Worm (Caenorhabditis elegans) whole organism, young adult: ENCODE data around the gene clec-239.

Source experiments
- B0019.2 ChIP-seq: fragments of 200-800 bp; sonication (Bioruptor generic); conservative IDR thresholded peaks from 2 replicates; pipeline ENCODE4 v1.3.6; 2022; ENCODE audit warnings: missing genetic modification reagents, missing genetic modification characterization, missing compliant biosample characterization
- C06A6.2 ChIP-seq: fragments of 200-800 bp; sonication (Bioruptor generic); conservative IDR thresholded peaks from 2 replicates; pipeline ENCODE4 v1.3.6; 2022; ENCODE audit warnings: missing genetic modification characterization, missing compliant biosample characterization
- C17E4.6 ChIP-seq: fragments of 200-800 bp; sonication (Bioruptor generic); IDR thresholded peaks from 2 replicates; pipeline ENCODE4 v1.3.6; 2022; ENCODE audit warnings: missing genetic modification reagents, missing genetic modification characterization, missing compliant biosample characterization
- F49E8.2 ChIP-seq: sonication (generic microtip); optimal IDR thresholded peaks from 3 replicates; lab custom pipeline; 2017; ENCODE audit warnings: missing genetic modification characterization, mild to moderate bottlenecking, missing compliant biosample characterization, antibody characterized with exemption, moderate library complexity; ENCODE audit not compliant: insufficient read depth
- Y56A3A.18 ChIP-seq: fragments of 200-800 bp; sonication (Bioruptor generic); IDR thresholded peaks from 2 replicates; pipeline ENCODE4 v1.3.6; 2022; ENCODE audit warnings: missing genetic modification reagents, missing genetic modification characterization, missing compliant biosample characterization
- Y95B8A.8 ChIP-seq: fragments of 200-800 bp; sonication (Bioruptor generic); IDR thresholded peaks from 2 replicates; pipeline ENCODE4 v1.3.6; 2022; ENCODE audit warnings: missing genetic modification reagents, missing genetic modification characterization, missing compliant biosample characterization
- attf-5 ChIP-seq: fragments of 200-800 bp; sonication (Bioruptor generic); optimal IDR thresholded peaks from 2 replicates; lab custom pipeline; 2018; ENCODE audit warnings: mild to moderate bottlenecking, missing genetic modification characterization, missing compliant biosample characterization
- attf-6 ChIP-seq: fragments of 200-800 bp; sonication (Bioruptor generic); IDR thresholded peaks from 2 replicates; pipeline ENCODE4 v1.3.6; 2022; ENCODE audit warnings: missing genetic modification reagents, missing genetic modification characterization, missing compliant biosample characterization
- bed-1 ChIP-seq: fragments of 200-800 bp; sonication (Bioruptor generic); IDR thresholded peaks from 2 replicates; pipeline ENCODE4 v1.3.6; 2022; ENCODE audit warnings: missing genetic modification reagents, missing genetic modification characterization, missing compliant biosample characterization
- ccch-3 ChIP-seq: fragments of 200-800 bp; sonication (Bioruptor generic); optimal IDR thresholded peaks from 2 replicates; lab custom pipeline; 2018; ENCODE audit warnings: mild to moderate bottlenecking, missing genetic modification characterization, missing compliant biosample characterization
- ceh-100 ChIP-seq: fragments of 200-800 bp; sonication (Bioruptor generic); IDR thresholded peaks from 2 replicates; pipeline ENCODE4 v1.3.6; 2022; ENCODE audit warnings: missing genetic modification reagents, missing genetic modification characterization, missing compliant biosample characterization
- ceh-58 ChIP-seq: fragments of 200-800 bp; sonication (Bioruptor generic); IDR thresholded peaks from 2 replicates; pipeline ENCODE4 v1.3.6; 2022; ENCODE audit warnings: missing genetic modification characterization, missing compliant biosample characterization
- ceh-91 ChIP-seq: fragments of 200-800 bp; sonication (Bioruptor generic); IDR thresholded peaks from 2 replicates; pipeline ENCODE4 v1.3.6; 2022; ENCODE audit warnings: missing genetic modification reagents, missing genetic modification characterization, missing compliant biosample characterization
- dox-1 ChIP-seq: fragments of 200-800 bp; sonication (Bioruptor generic); IDR thresholded peaks from 2 replicates; pipeline ENCODE4 v1.3.6; 2022; ENCODE audit warnings: missing genetic modification reagents, missing genetic modification characterization, missing compliant biosample characterization
- efl-1 ChIP-seq: fragments of 150-350 bp; optimal IDR thresholded peaks from 2 replicates; lab custom pipeline; 2014; ENCODE audit warnings: missing biosample characterization, missing genetic modification reagents, missing genetic modification characterization
- ets-4 ChIP-seq: fragments of 200-800 bp; sonication (Bioruptor generic); optimal IDR thresholded peaks from 2 replicates; lab custom pipeline; 2018; ENCODE audit warnings: mild to moderate bottlenecking, missing genetic modification characterization, missing compliant biosample characterization
- fkh-3 ChIP-seq: sonication (generic microtip); optimal IDR thresholded peaks from 2 replicates; lab custom pipeline; 2016; ENCODE audit warnings: mild to moderate bottlenecking, missing genetic modification characterization, missing compliant biosample characterization
- gei-17 ChIP-seq: fragments of 200-800 bp; sonication (Bioruptor generic); optimal IDR thresholded peaks from 2 replicates; lab custom pipeline; 2018; ENCODE audit warnings: mild to moderate bottlenecking, missing genetic modification characterization, missing compliant biosample characterization
- let-526 ChIP-seq: fragments of 200-800 bp; sonication (Bioruptor generic); IDR thresholded peaks from 2 replicates; pipeline ENCODE4 v1.3.6; 2022; ENCODE audit warnings: missing genetic modification reagents, missing genetic modification characterization, missing compliant biosample characterization
- lir-1 ChIP-seq: fragments of 200-800 bp; sonication (Bioruptor generic); conservative IDR thresholded peaks from 2 replicates; pipeline ENCODE4 v1.3.6; 2022; ENCODE audit warnings: missing genetic modification reagents, missing genetic modification characterization, missing compliant biosample characterization
- madf-6 ChIP-seq: fragments of 200-800 bp; sonication (Bioruptor generic); IDR thresholded peaks from 2 replicates; pipeline ENCODE4 v1.3.6; 2022; ENCODE audit warnings: missing genetic modification reagents, missing genetic modification characterization, missing compliant biosample characterization
- mcd-1 ChIP-seq: fragments of 200-800 bp; sonication (Bioruptor generic); IDR thresholded peaks from 2 replicates; pipeline ENCODE4 v1.3.6; 2022; ENCODE audit warnings: missing genetic modification reagents, missing genetic modification characterization, missing compliant biosample characterization
- nfya-2 ChIP-seq: fragments of 200-800 bp; sonication (Bioruptor generic); IDR thresholded peaks from 2 replicates; pipeline ENCODE4 v1.3.6; 2022; ENCODE audit warnings: missing genetic modification reagents, missing genetic modification characterization, missing compliant biosample characterization
- nhr-120 ChIP-seq: fragments of 200-800 bp; sonication (Bioruptor generic); IDR thresholded peaks from 2 replicates; pipeline ENCODE4 v1.3.6; 2022; ENCODE audit warnings: missing genetic modification characterization, missing compliant biosample characterization
- pbrm-1 ChIP-seq: fragments of 200-800 bp; sonication (Bioruptor generic); IDR thresholded peaks from 2 replicates; pipeline ENCODE4 v1.3.6; 2022; ENCODE audit warnings: missing genetic modification reagents, missing genetic modification characterization, missing compliant biosample characterization
- pha-4 ChIP-seq: fragments of 150-350 bp; sonication (generic microtip); optimal IDR thresholded peaks from 2 replicates; lab custom pipeline; 2014; ENCODE audit warnings: missing biosample characterization, missing genetic modification reagents, missing genetic modification characterization
- rpc-1 ChIP-seq, 2 experiments: fragments of 150-350 bp in 1 of 2; sonication (generic microtip) in 1 of 2; optimal IDR thresholded peaks; 2 replicates each; lab custom pipeline; 2014 to 2018; ENCODE audit warnings: missing biosample characterization in 1 of 2, missing genetic modification characterization in 1 of 2, missing genetic modification reagents in 1 of 2, missing genotype in 1 of 2
- sea-2 ChIP-seq: fragments of 200-800 bp; sonication (Bioruptor generic); IDR thresholded peaks from 2 replicates; pipeline ENCODE4 v1.3.6; 2022; ENCODE audit warnings: missing genetic modification characterization, missing compliant biosample characterization
- snpc-1.1 ChIP-seq: sonication (generic microtip); optimal IDR thresholded peaks from 2 replicates; lab custom pipeline; 2017; ENCODE audit warnings: missing genetic modification characterization, mild to moderate bottlenecking, missing compliant biosample characterization, antibody characterized with exemption, moderate library complexity, missing genotype, missing genetic modification reagents; ENCODE audit not compliant: insufficient read depth
- snpc-4 ChIP-seq, 5 experiments: fragments of 150-350 bp in 1 of 5; sonication (generic microtip) in 4 of 5; optimal IDR thresholded peaks; 2 replicates each; lab custom pipeline; 2014 to 2018; ENCODE audit warnings: missing genetic modification characterization in 5 of 5, missing biosample characterization in 3 of 5, antibody characterized with exemption in 2 of 5, mild to moderate bottlenecking in 2 of 5, missing compliant biosample characterization in 2 of 5, missing genotype in 2 of 5, moderate library complexity in 2 of 5, missing genetic modification reagents in 1 of 5
- somi-1 ChIP-seq: fragments of 200-800 bp; sonication (Bioruptor generic); optimal IDR thresholded peaks from 2 replicates; lab custom pipeline; 2018; ENCODE audit warnings: mild to moderate bottlenecking, missing genetic modification characterization, missing compliant biosample characterization
- unc-62 ChIP-seq: fragments of 150-350 bp; optimal IDR thresholded peaks from 2 replicates; lab custom pipeline; 2014; ENCODE audit warnings: missing biosample characterization, missing genetic modification reagents, missing genetic modification characterization
- ztf-25 ChIP-seq: fragments of 200-800 bp; sonication (Bioruptor generic); IDR thresholded peaks from 2 replicates; pipeline ENCODE4 v1.3.6; 2022; ENCODE audit warnings: missing genetic modification reagents, missing genetic modification characterization, missing compliant biosample characterization
- ztf-26 ChIP-seq: sonication (generic microtip); optimal IDR thresholded peaks from 2 replicates; lab custom pipeline; 2017; ENCODE audit warnings: missing genetic modification characterization, missing compliant biosample characterization
- ztf-3 ChIP-seq: fragments of 200-800 bp; sonication (Bioruptor generic); optimal IDR thresholded peaks from 2 replicates; lab custom pipeline; 2018; ENCODE audit warnings: mild to moderate bottlenecking, missing genetic modification characterization, missing compliant biosample characterization

clec-239 gene

ce11 chrV:16980368-16980767 lies 24.0 kb downstream of the clec-239 start, which contains the start of gene srz-54:
TSS of gene srz-54 (plus strand) at chrV:16980668.
- no peak for TF ChIP-seq C17E4.6 (GFP tag; lab: Robert Waterston, UW)
- no peak for TF ChIP-seq snpc-4 (GFP tag; optimal IDR thresholded peaks at IDR 0.05; lab: Kevin White, UChicago)
- no peak for TF ChIP-seq snpc-4 (tag; optimal IDR thresholded peaks at IDR 0.05; lab: Kevin White, UChicago)
- TF ChIP-seq attf-5 (GFP tag; lab: Kevin White, UChicago), result no peak
- TF ChIP-seq ztf-26 (tag; lab: Kevin White, UChicago), result no peak
- TF ChIP-seq attf-6 (GFP tag; lab: Robert Waterston, UW), result no peak
- no peak for TF ChIP-seq nfya-2 (GFP tag; lab: Robert Waterston, UW)
- no peak for TF ChIP-seq efl-1 (GFP tag; lab: Kevin White, UChicago)
- TF ChIP-seq F49E8.2, result no peak
- no peak for TF ChIP-seq madf-6
- TF ChIP-seq ceh-100 (GFP tag; lab: Robert Waterston, UW), result no peak
- no peak for TF ChIP-seq Y56A3A.18 (GFP tag; lab: Robert Waterston, UW)
- no peak for TF ChIP-seq nhr-120 (GFP tag; lab: Robert Waterston, UW)
- TF ChIP-seq dox-1 (GFP tag; lab: Robert Waterston, UW), result no peak
- no peak for TF ChIP-seq ets-4 (GFP tag; lab: Kevin White, UChicago)
- TF ChIP-seq ztf-25 (GFP tag; lab: Robert Waterston, UW), result no peak
- no peak for TF ChIP-seq ccch-3 (GFP tag; lab: Kevin White, UChicago)
- TF ChIP-seq gei-17 (GFP tag; lab: Kevin White, UChicago), result no peak

ce11 chrV:16987035-16987434 lies 30.7 kb downstream of the clec-239 start, which contains the start of gene Y102A5C.40:
TSS of gene Y102A5C.40 (minus strand) at chrV:16987135.
- TF ChIP-seq pbrm-1 (GFP tag; lab: Robert Waterston, UW) (no peak), mcd-1 (GFP tag; lab: Robert Waterston, UW) (no peak), ceh-58 (GFP tag; lab: Robert Waterston, UW) (no peak), ccch-3 (GFP tag; lab: Kevin White, UChicago) (no peak)

DNA sequence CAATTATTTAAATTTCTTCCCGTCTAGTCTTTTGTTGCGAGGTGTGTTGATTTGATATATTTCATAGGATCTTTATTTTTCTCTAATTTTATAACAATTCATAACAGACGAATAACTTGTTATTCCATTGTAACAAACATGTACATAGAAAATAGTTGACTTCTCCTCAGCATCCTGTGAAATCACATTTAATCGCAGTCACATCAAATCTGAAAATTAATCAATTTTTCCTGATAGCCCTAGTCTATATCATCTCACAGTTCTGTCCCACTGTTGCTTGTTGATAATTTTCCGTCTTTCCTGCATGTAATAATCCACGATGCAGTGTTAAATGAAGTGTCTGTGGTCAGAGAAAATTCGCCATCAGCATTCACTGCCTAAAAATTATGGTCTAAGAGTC lies 31.5 kb downstream of the clec-239 start:
- TF ChIP-seq Y95B8A.8 (GFP tag; lab: Robert Waterston, UW), result no peak
- TF ChIP-seq pha-4 (tag; lab: Kevin White, UChicago), result no peak
- no peak for TF ChIP-seq rpc-1 (optimal IDR thresholded peaks at IDR 0.05; lab: Kevin White, UChicago)
- TF ChIP-seq rpc-1 (tag; optimal IDR thresholded peaks at IDR 0.05; lab: Kevin White, UChicago), result no peak
- no peak for TF ChIP-seq C06A6.2 (GFP tag; lab: Robert Waterston, UW)
- no peak for TF ChIP-seq ceh-91 (GFP tag; lab: Robert Waterston, UW)
- no peak for TF ChIP-seq sea-2
- no peak for TF ChIP-seq B0019.2 (GFP tag; lab: Robert Waterston, UW)
- no peak for TF ChIP-seq somi-1 (GFP tag; lab: Kevin White, UChicago)
- no peak for TF ChIP-seq ztf-3 (GFP tag; lab: Kevin White, UChicago)
- TF ChIP-seq lir-1, result no peak
- TF ChIP-seq unc-62 (GFP tag; lab: Kevin White, UChicago), result no peak
- TF ChIP-seq bed-1 (GFP tag; lab: Robert Waterston, UW), result no peak
- TF ChIP-seq fkh-3 (tag; lab: Kevin White, UChicago), result no peak
- no peak for TF ChIP-seq let-526 (GFP tag; lab: Robert Waterston, UW)
- TF ChIP-seq snpc-1.1 (tag; lab: Kevin White, UChicago), result no peak
